Worm (Caenorhabditis elegans) whole organism, L1 larva: ENCODE measurements around the gene F47G3.4.

Experiments used
- C04F5.9 ChIP-seq: sonication (generic microtip); optimal IDR thresholded peaks from 2 replicates; lab custom pipeline; 2016; ENCODE audit warnings: missing genetic modification characterization, missing compliant biosample characterization
- C16A3.4 ChIP-seq: fragments of 150-350 bp; optimal IDR thresholded peaks from 2 replicates; lab custom pipeline; 2014; ENCODE audit warnings: missing biosample characterization, missing genetic modification characterization
- C34B4.2 ChIP-seq: sonication (generic microtip); optimal IDR thresholded peaks from 2 replicates; lab custom pipeline; 2017; ENCODE audit warnings: mild to moderate bottlenecking, missing genetic modification characterization, missing compliant biosample characterization
- F16B12.6 ChIP-seq: fragments of 150-350 bp; optimal IDR thresholded peaks from 2 replicates; lab custom pipeline; 2014; ENCODE audit warnings: missing biosample characterization, missing genetic modification characterization
- alr-1 ChIP-seq: fragments of 200-800 bp; sonication (Bioruptor generic); optimal IDR thresholded peaks from 2 replicates; lab custom pipeline; 2018; ENCODE audit warnings: borderline replicate concordance, mild to moderate bottlenecking, missing genetic modification characterization, missing compliant biosample characterization
- ama-1 ChIP-seq: fragments of 150-350 bp; optimal IDR thresholded peaks from 2 replicates; lab custom pipeline; 2014
- ceh-63 ChIP-seq: fragments of 200-800 bp; sonication (Bioruptor generic); optimal IDR thresholded peaks from 2 replicates; lab custom pipeline; 2018; ENCODE audit warnings: mild to moderate bottlenecking, missing genetic modification characterization, missing compliant biosample characterization
- ceh-82 ChIP-seq, 3 experiments: fragments of 150-350 bp in 1 of 3; sonication (generic microtip) in 2 of 3; optimal IDR thresholded peaks; 2 replicates each; lab custom pipeline; 2014 to 2017; ENCODE audit warnings: missing biosample characterization in 3 of 3, missing genetic modification characterization in 3 of 3
- ceh-88 ChIP-seq: fragments of 200-800 bp; sonication (Bioruptor generic); IDR thresholded peaks from 2 replicates; pipeline ENCODE4 v1.3.6; 2022; ENCODE audit warnings: missing genetic modification characterization, missing compliant biosample characterization
- ces-1 ChIP-seq: fragments of 150-350 bp; optimal IDR thresholded peaks from 2 replicates; lab custom pipeline; 2014; ENCODE audit warnings: missing biosample characterization, missing genetic modification reagents, missing genetic modification characterization
- dsc-1 ChIP-seq: sonication (generic microtip); optimal IDR thresholded peaks from 2 replicates; lab custom pipeline; 2016; ENCODE audit warnings: mild to moderate bottlenecking, missing genetic modification characterization, missing compliant biosample characterization
- efl-1 ChIP-seq, 4 experiments: fragments of 150-350 bp; optimal IDR thresholded peaks in 3 of 4; peaks in 1 of 4; 1 replicate in 1 of 4; 2 replicates in 3 of 4; lab custom pipeline; 2014; ENCODE audit warnings: missing biosample characterization in 2 of 4, missing genetic modification characterization in 2 of 4, missing genetic modification reagents in 2 of 4
- efl-3 ChIP-seq: fragments of 200-800 bp; sonication (Bioruptor generic); optimal IDR thresholded peaks from 2 replicates; lab custom pipeline; 2018; ENCODE audit warnings: mild to moderate bottlenecking, missing genetic modification characterization, missing compliant biosample characterization
- egl-13 ChIP-seq: sonication (generic microtip); optimal IDR thresholded peaks from 2 replicates; lab custom pipeline; 2016; ENCODE audit warnings: missing genotype, missing genetic modification reagents, missing genetic modification characterization, missing compliant biosample characterization
- egl-27 ChIP-seq, 2 experiments: fragments of 150-350 bp in 1 of 2; sonication (generic microtip); optimal IDR thresholded peaks; 3 replicates each; lab custom pipeline; 2017 to 2018; ENCODE audit warnings: missing biosample characterization in 2 of 2, missing genetic modification characterization in 2 of 2, missing genetic modification reagents in 2 of 2
- ets-5 ChIP-seq: fragments of 200-800 bp; sonication (Bioruptor generic); IDR thresholded peaks from 2 replicates; pipeline ENCODE4 v1.3.6; 2022; ENCODE audit warnings: missing genetic modification characterization, missing compliant biosample characterization
- fkh-10 ChIP-seq: sonication (generic microtip); optimal IDR thresholded peaks from 2 replicates; lab custom pipeline; 2017; ENCODE audit warnings: missing biosample characterization, missing genetic modification reagents, missing genetic modification characterization
- fkh-8 ChIP-seq: sonication (generic microtip); optimal IDR thresholded peaks from 2 replicates; lab custom pipeline; 2016; ENCODE audit warnings: mild to moderate bottlenecking, missing genetic modification characterization, missing compliant biosample characterization
- fos-1 ChIP-seq: fragments of 150-350 bp; optimal IDR thresholded peaks from 2 replicates; lab custom pipeline; 2014; ENCODE audit warnings: missing biosample characterization, missing genetic modification characterization
- grh-1 ChIP-seq: fragments of 200-800 bp; sonication (Bioruptor generic); IDR thresholded peaks from 2 replicates; pipeline ENCODE4 v1.3.6; 2022; ENCODE audit warnings: missing genetic modification reagents, missing genetic modification characterization, missing compliant biosample characterization
- hlh-17 ChIP-seq: fragments of 200-800 bp; sonication (Bioruptor generic); optimal IDR thresholded peaks from 2 replicates; lab custom pipeline; 2018; ENCODE audit warnings: missing genetic modification characterization, mild to moderate bottlenecking, missing compliant biosample characterization, moderate library complexity, borderline replicate concordance
- lin-13 ChIP-seq: fragments of 150-350 bp; optimal IDR thresholded peaks from 2 replicates; lab custom pipeline; 2014; ENCODE audit warnings: missing biosample characterization, missing genetic modification reagents, missing genetic modification characterization
- lin-15B ChIP-seq: fragments of 150-350 bp; sonication (generic microtip); optimal IDR thresholded peaks from 3 replicates; lab custom pipeline; 2014; ENCODE audit warnings: missing biosample characterization, missing genetic modification characterization
- lin-35 ChIP-seq, 2 experiments: fragments of 150-350 bp; optimal IDR thresholded peaks; 2 replicates each; lab custom pipeline; 2014; ENCODE audit warnings: missing biosample characterization in 2 of 2, missing genetic modification characterization in 2 of 2, missing genetic modification reagents in 2 of 2
- lin-39 ChIP-seq: fragments of 150-350 bp; optimal IDR thresholded peaks from 2 replicates; lab custom pipeline; 2014; ENCODE audit warnings: missing biosample characterization, missing genetic modification reagents, missing genetic modification characterization
- lir-3 ChIP-seq: sonication (generic microtip); optimal IDR thresholded peaks from 2 replicates; lab custom pipeline; 2016; ENCODE audit warnings: mild to moderate bottlenecking, missing genetic modification characterization, moderate library complexity, missing compliant biosample characterization; ENCODE audit not compliant: poor library complexity
- lsy-2 ChIP-seq, 2 experiments: fragments of 150-350 bp; optimal IDR thresholded peaks; 2 replicates each; lab custom pipeline; 2014; ENCODE audit warnings: missing biosample characterization in 2 of 2, missing genetic modification characterization in 2 of 2
- mef-2 ChIP-seq: fragments of 150-350 bp; optimal IDR thresholded peaks from 2 replicates; lab custom pipeline; 2014; ENCODE audit warnings: missing biosample characterization, missing genetic modification characterization
- nhr-11 ChIP-seq: fragments of 150-350 bp; optimal IDR thresholded peaks from 2 replicates; lab custom pipeline; 2014; ENCODE audit warnings: missing biosample characterization, missing genetic modification characterization
- nhr-12 ChIP-seq: sonication (generic microtip); optimal IDR thresholded peaks from 2 replicates; lab custom pipeline; 2017; ENCODE audit warnings: missing biosample characterization, missing genetic modification characterization
- nhr-237 ChIP-seq: fragments of 150-350 bp; optimal IDR thresholded peaks from 2 replicates; lab custom pipeline; 2014; ENCODE audit warnings: missing biosample characterization, missing genetic modification characterization
- nhr-28 ChIP-seq: fragments of 150-350 bp; optimal IDR thresholded peaks from 2 replicates; lab custom pipeline; 2014; ENCODE audit warnings: missing biosample characterization, missing genetic modification characterization
- nhr-47 ChIP-seq: sonication (generic microtip); optimal IDR thresholded peaks from 2 replicates; lab custom pipeline; 2016; ENCODE audit warnings: mild to moderate bottlenecking, missing genetic modification characterization, moderate library complexity, missing compliant biosample characterization
- nhr-77 ChIP-seq: fragments of 150-350 bp; optimal IDR thresholded peaks from 2 replicates; lab custom pipeline; 2014; ENCODE audit warnings: missing biosample characterization, missing genetic modification characterization
- pag-3 ChIP-seq: sonication (generic microtip); optimal IDR thresholded peaks from 2 replicates; lab custom pipeline; 2017; ENCODE audit warnings: missing genetic modification characterization, mild to moderate bottlenecking, missing compliant biosample characterization, antibody characterized with exemption, borderline replicate concordance; ENCODE audit not compliant: insufficient read depth
- pqm-1 ChIP-seq: sonication (generic microtip); optimal IDR thresholded peaks from 3 replicates; lab custom pipeline; 2017; ENCODE audit warnings: missing biosample characterization, missing genetic modification characterization
- rnt-1 ChIP-seq: sonication (generic microtip); optimal IDR thresholded peaks from 2 replicates; lab custom pipeline; 2016; ENCODE audit warnings: mild to moderate bottlenecking, missing genetic modification characterization, moderate library complexity, missing compliant biosample characterization
- skn-1 ChIP-seq: fragments of 150-350 bp; optimal IDR thresholded peaks from 2 replicates; lab custom pipeline; 2014; ENCODE audit warnings: missing biosample characterization, missing genetic modification characterization
- sptf-1 ChIP-seq: fragments of 150-350 bp; optimal IDR thresholded peaks from 2 replicates; lab custom pipeline; 2014; ENCODE audit warnings: missing biosample characterization, missing genetic modification characterization
- tlp-1 ChIP-seq: fragments of 150-350 bp; optimal IDR thresholded peaks from 2 replicates; lab custom pipeline; 2014; ENCODE audit warnings: missing biosample characterization, missing genetic modification characterization
- unc-130 ChIP-seq: fragments of 150-350 bp; optimal IDR thresholded peaks from 2 replicates; lab custom pipeline; 2017; ENCODE audit warnings: missing biosample characterization, missing genetic modification characterization, inconsistent platforms
- unc-30 ChIP-seq: sonication (generic microtip); optimal IDR thresholded peaks from 2 replicates; lab custom pipeline; 2017; ENCODE audit warnings: missing biosample characterization, missing genetic modification characterization
- unc-62 ChIP-seq: fragments of 150-350 bp; optimal IDR thresholded peaks from 2 replicates; lab custom pipeline; 2014; ENCODE audit warnings: missing biosample characterization, missing genetic modification reagents, missing genetic modification characterization
- unc-86 ChIP-seq: sonication (generic microtip); optimal IDR thresholded peaks from 2 replicates; lab custom pipeline; 2016; ENCODE audit warnings: missing genetic modification characterization, missing compliant biosample characterization
- xbp-1 ChIP-seq: sonication (generic microtip); optimal IDR thresholded peaks from 2 replicates; lab custom pipeline; 2016; ENCODE audit warnings: missing genetic modification characterization, missing compliant biosample characterization
- ztf-11 ChIP-seq, 2 experiments: sonication (generic microtip); optimal IDR thresholded peaks; 2 replicates each; lab custom pipeline; 2016 to 2017; ENCODE audit warnings: missing genetic modification characterization in 2 of 2, missing biosample characterization in 1 of 2, missing compliant biosample characterization in 1 of 2
- ztf-4 ChIP-seq: fragments of 150-350 bp; optimal IDR thresholded peaks from 2 replicates; lab custom pipeline; 2014; ENCODE audit warnings: missing biosample characterization, missing genetic modification characterization

Gene F47G3.4

ce11 chrX:2401883-2402282 lies 20.5 kb downstream of the F47G3.4 start, which contains the start of gene dhhc-9 (continued):
- TF ChIP-seq nhr-12 (tag; lab: Kevin White, UChicago) (no peak), mef-2 (tag; lab: Kevin White, UChicago) (no peak), nhr-47 (tag; lab: Kevin White, UChicago) (peak; percentile 64), lir-3 (no peak), ama-1 (lab: Kevin White, UChicago) (no peak), nhr-237 (no peak), unc-62 (GFP tag; lab: Kevin White, UChicago) (no peak), lin-13 (GFP tag; lab: Kevin White, UChicago) (no peak), lsy-2 (tag; optimal IDR thresholded peaks at IDR 0.05; lab: Kevin White, UChicago) (peak; percentile 30 to 50), rnt-1 (peak; percentile 67), grh-1 (GFP tag; lab: Robert Waterston, UW) (peak; percentile 38; the same call in 1 of the 2 replicates), lin-15B (tag; lab: Kevin White, UChicago) (no peak), F16B12.6 (tag; lab: Kevin White, UChicago) (no peak), sptf-1 (tag; lab: Kevin White, UChicago) (no peak), fkh-8 (tag; lab: Kevin White, UChicago) (peak; percentile 18), ztf-11 (tag; optimal IDR thresholded peaks at IDR 0.05; lab: Kevin White, UChicago) (peak in 1 of 2 experiments; percentile 24), tlp-1 (tag; lab: Kevin White, UChicago) (no peak), ces-1 (GFP tag; lab: Kevin White, UChicago) (no peak), unc-86 (tag; lab: Kevin White, UChicago) (peak; percentile 50), egl-13 (tag; lab: Kevin White, UChicago) (no peak), ztf-4 (tag; lab: Kevin White, UChicago) (no peak), xbp-1 (tag; lab: Kevin White, UChicago) (peak; percentile 44), pqm-1 (tag; lab: Kevin White, UChicago) (no peak), alr-1 (no peak), nhr-11 (tag; lab: Kevin White, UChicago) (no peak), efl-1 (optimal IDR thresholded peaks at IDR 0.05; lab: Kevin White, UChicago) (peak; percentile 71 to 95), efl-1 (GFP tag; optimal IDR thresholded peaks at IDR 0.05 in 1 of 2; lab: Kevin White, UChicago) (no peak), dsc-1 (tag; lab: Kevin White, UChicago) (peak; percentile 28), fkh-10 (GFP tag; lab: Kevin White, UChicago) (no peak), ceh-88 (GFP tag; lab: Robert Waterston, UW) (no peak), unc-130 (tag; lab: Kevin White, UChicago) (no peak), ceh-63 (GFP tag; lab: Kevin White, UChicago) (no peak), skn-1 (tag; lab: Kevin White, UChicago) (peak; percentile 89), C04F5.9 (tag; lab: Kevin White, UChicago) (no peak), C34B4.2 (no peak), lin-35 (GFP tag; optimal IDR thresholded peaks at IDR 0.05; lab: Kevin White, UChicago) (peak; percentile 39 to 50), C16A3.4 (tag; lab: Kevin White, UChicago) (no peak), fos-1 (peak; percentile 24), ets-5 (GFP tag; lab: Robert Waterston, UW) (no peak), nhr-28 (tag; lab: Kevin White, UChicago) (no peak), efl-3 (GFP tag; lab: Kevin White, UChicago) (no peak), hlh-17 (no peak), lin-39 (tag; lab: Kevin White, UChicago) (no peak), pag-3 (tag; lab: Kevin White, UChicago) (no peak), egl-27 (tag; optimal IDR thresholded peaks at IDR 0.05; lab: Kevin White, UChicago) (no peak), nhr-77 (tag; lab: Kevin White, UChicago) (no peak), unc-30 (tag; lab: Kevin White, UChicago) (no peak), ceh-82 (tag; optimal IDR thresholded peaks at IDR 0.05; lab: Kevin White, UChicago) (peak; percentile 0 to 48 (median 13))
